Worm (Caenorhabditis elegans): Measurements from ENCODE around the gene C25H3.1.
A peak's percentile ranks its signal among the peaks of the same experiment; 100 is the strongest.

The C25H3.1 gene

ce11 chrII:5725094-5725493 is 26.2 kb downstream of the C25H3.1 start (continued):
- TF ChIP-seq nhr-90 (tag; optimal IDR thresholded peaks at IDR 0.05; ENCODE audit: poor library complexity): no peak
- peak; percentile 15 to 37 for TF ChIP-seq efl-1 (optimal IDR thresholded peaks at IDR 0.05)
- no peak for TF ChIP-seq efl-1 (GFP tag; optimal IDR thresholded peaks at IDR 0.05 in 1 of 2)
- no peak for TF ChIP-seq aha-1 (tag; optimal IDR thresholded peaks at IDR 0.05)
- peak; percentile 64 for TF ChIP-seq fos-1 (tag; optimal IDR thresholded peaks at IDR 0.05)
- TF ChIP-seq nhr-77 (tag; optimal IDR thresholded peaks at IDR 0.05): peak; percentile 1
- no peak for TF ChIP-seq grh-1 (GFP tag; IDR thresholded peaks at IDR 0.05)
- TF ChIP-seq mep-1 (tag; optimal IDR thresholded peaks at IDR 0.05): peak; percentile 46
- peak; percentile 38 for TF ChIP-seq ceh-8 (GFP tag; optimal IDR thresholded peaks at IDR 0.05)
- TF ChIP-seq isw-1 (GFP tag; IDR thresholded peaks at IDR 0.05): peak; percentile 58
- no peak for TF ChIP-seq zip-4 (GFP tag; optimal IDR thresholded peaks at IDR 0.05)
- peak; percentile 67 for TF ChIP-seq unc-86 (tag; optimal IDR thresholded peaks at IDR 0.05)
- TF ChIP-seq egl-13 (tag; optimal IDR thresholded peaks at IDR 0.05): peak; percentile 60
- peak; percentile 51 for TF ChIP-seq nhr-47 (tag; optimal IDR thresholded peaks at IDR 0.05)
- TF ChIP-seq nhr-71 (tag; optimal IDR thresholded peaks at IDR 0.05): peak; percentile 48
- peak in 1 of 2 experiments; percentile 71 for TF ChIP-seq lsy-2 (tag; optimal IDR thresholded peaks at IDR 0.05)

ce11 chrII:5727707-5728106 is 28.8 kb downstream of the C25H3.1 start, which contains the start of gene rab-3:
TSS of gene rab-3 (minus strand) at chrII:5727853.
- TF ChIP-seq fkh-10 (GFP tag; optimal IDR thresholded peaks at IDR 0.05): peak; percentile 91
- peak; percentile 57 for TF ChIP-seq ces-1 (GFP tag; optimal IDR thresholded peaks at IDR 0.05)
- no peak for TF ChIP-seq mef-2 (tag; optimal IDR thresholded peaks at IDR 0.05)
- TF ChIP-seq efl-3 (GFP tag; optimal IDR thresholded peaks at IDR 0.05): no peak
- TF ChIP-seq mep-1 (tag; optimal IDR thresholded peaks at IDR 0.05): no peak
- no peak for TF ChIP-seq efl-1 (optimal IDR thresholded peaks at IDR 0.05)
- TF ChIP-seq efl-1 (GFP tag; optimal IDR thresholded peaks at IDR 0.05 in 1 of 2): no peak
- no peak for TF ChIP-seq snpc-4 (tag; optimal IDR thresholded peaks at IDR 0.05)
- TF ChIP-seq unc-30 (tag; optimal IDR thresholded peaks at IDR 0.05): no peak
- TF ChIP-seq lin-14 (GFP tag; optimal IDR thresholded peaks at IDR 0.05): peak; percentile 62
- no peak for TF ChIP-seq vab-15 (tag; optimal IDR thresholded peaks at IDR 0.05)
- no peak for TF ChIP-seq nhr-85 (tag)
- no peak for TF ChIP-seq ceh-90 (tag; optimal IDR thresholded peaks at IDR 0.05)
- TF ChIP-seq ceh-82 (tag; optimal IDR thresholded peaks at IDR 0.05): peak in 1 of 3 experiments; percentile 11
- TF ChIP-seq mab-9 (GFP tag; IDR thresholded peaks at IDR 0.05): no peak
- no peak for TF ChIP-seq elt-3 (tag; optimal IDR thresholded peaks at IDR 0.05)
- TF ChIP-seq pax-3 (tag; optimal IDR thresholded peaks at IDR 0.05): no peak
- no peak for TF ChIP-seq alr-1 (tag; optimal IDR thresholded peaks at IDR 0.05; ENCODE audit: borderline replicate concordance)

ce11 chrII:5730343-5731083 is 31.6 kb downstream of the C25H3.1 start, which contains the start of the genes C18A3.7 and C18A3.11:
TSS of gene C18A3.7 (minus strand) at chrII:5730443.
TSS of gene C18A3.11 (plus strand) at chrII:5731033.
- TF ChIP-seq nhr-85 (tag) (no peak), vab-15 (tag; optimal IDR thresholded peaks at IDR 0.05) (no peak), swsn-7 (tag; optimal IDR thresholded peaks at IDR 0.05) (no peak), egl-27 (tag; optimal IDR thresholded peaks at IDR 0.05) (no peak), dpl-1 (GFP tag; optimal IDR thresholded peaks at IDR 0.05) (no peak), mab-9 (GFP tag; IDR thresholded peaks at IDR 0.05) (no peak), lin-39 (tag; optimal IDR thresholded peaks at IDR 0.05) (no peak)

ce11 chrII:5734883-5735282 is 36.0 kb downstream of the C25H3.1 start:
- TF ChIP-seq unc-30 (tag; optimal IDR thresholded peaks at IDR 0.05) (no peak), pax-3 (tag; optimal IDR thresholded peaks at IDR 0.05) (no peak), nhr-237 (tag; optimal IDR thresholded peaks at IDR 0.05) (no peak), xbp-1 (tag; optimal IDR thresholded peaks at IDR 0.05) (no peak), rnt-1 (tag; optimal IDR thresholded peaks at IDR 0.05) (no peak), mep-1 (tag; optimal IDR thresholded peaks at IDR 0.05) (no peak), lin-14 (GFP tag; optimal IDR thresholded peaks at IDR 0.05) (no peak), lin-15B (tag; optimal IDR thresholded peaks at IDR 0.05) (no peak), ets-5 (GFP tag; IDR thresholded peaks at IDR 0.05) (no peak), efl-3 (GFP tag; optimal IDR thresholded peaks at IDR 0.05) (no peak), unc-130 (tag; optimal IDR thresholded peaks at IDR 0.05) (no peak), nhr-47 (tag; optimal IDR thresholded peaks at IDR 0.05) (no peak)
